Fruit fly (Drosophila melanogaster) whole organism, wandering third instar larva: ENCODE data around the gene CG34384.
A peak's percentile ranks its signal among the peaks of the same experiment; 100 is the strongest.

Source experiments
- Abd-B ChIP-seq: fragments of >200 bp; optimal IDR thresholded peaks from 2 replicates; lab custom pipeline; 2017; ENCODE audit warnings: missing biosample characterization, missing genetic modification characterization
- CG32264 ChIP-seq: fragments of 200-800 bp; sonication (Bioruptor generic); optimal IDR thresholded peaks from 2 replicates; lab custom pipeline; 2016; ENCODE audit warnings: missing biosample characterization, missing genetic modification characterization
- CG9705 ChIP-seq: fragments of 200-800 bp; sonication (Bioruptor generic); optimal IDR thresholded peaks from 2 replicates; lab custom pipeline; 2018; ENCODE audit warnings: missing biosample characterization, mild to moderate bottlenecking, missing genetic modification characterization
- CrebA ChIP-seq: fragments of 200-800 bp; sonication (Bioruptor generic); optimal IDR thresholded peaks from 2 replicates; lab custom pipeline; 2016; ENCODE audit warnings: missing biosample characterization, mild to moderate bottlenecking, missing genetic modification characterization, borderline replicate concordance
- Dfd ChIP-seq: fragments of >200 bp; optimal IDR thresholded peaks from 2 replicates; lab custom pipeline; 2017; ENCODE audit warnings: missing biosample characterization, missing genetic modification characterization
- Dif ChIP-seq: fragments of 200-275, 200-300 bp; sonication (Bioruptor generic); optimal IDR thresholded peaks from 2 replicates; lab custom pipeline; 2018; ENCODE audit warnings: missing biosample characterization, missing genetic modification characterization; ENCODE audit not compliant: partially characterized antibody
- GATAd ChIP-seq: sonication (Bioruptor generic); optimal IDR thresholded peaks from 2 replicates; lab custom pipeline; 2016; ENCODE audit warnings: missing biosample characterization, missing genetic modification characterization
- HLH106 ChIP-seq: fragments of 200-800 bp; optimal IDR thresholded peaks from 3 replicates; lab custom pipeline; 2019; ENCODE audit warnings: missing biosample characterization, mild to moderate bottlenecking, missing genetic modification characterization, moderate library complexity
- Hnf4 ChIP-seq: fragments of 200-800 bp; sonication (Bioruptor generic); optimal IDR thresholded peaks from 2 replicates; lab custom pipeline; 2016; ENCODE audit warnings: missing biosample characterization, mild to moderate bottlenecking, missing genetic modification characterization
- Hr83 ChIP-seq: fragments of 200-300 bp; sonication (Bioruptor generic); optimal IDR thresholded peaks from 2 replicates; lab custom pipeline; 2016; ENCODE audit warnings: missing biosample characterization, mild to moderate bottlenecking, missing genetic modification characterization, moderate library complexity; ENCODE audit not compliant: poor library complexity, severe bottlenecking
- Myc ChIP-seq: fragments of >200 bp; optimal IDR thresholded peaks from 2 replicates; lab custom pipeline; 2017
- N ChIP-seq: fragments of >200 bp; optimal IDR thresholded peaks from 2 replicates; lab custom pipeline; 2018; ENCODE audit warnings: missing biosample characterization, missing external identifiers, missing genetic modification characterization
- OdsH ChIP-seq: fragments of 200-800 bp; sonication (Bioruptor generic); optimal IDR thresholded peaks from 2 replicates; lab custom pipeline; 2016; ENCODE audit warnings: missing biosample characterization, mild to moderate bottlenecking, missing genetic modification characterization
- Rel ChIP-seq, 2 experiments: fragments of 200-800 bp; sonication (Bioruptor generic) in 1 of 2; optimal IDR thresholded peaks; 2 replicates in 1 of 2; 3 replicates in 1 of 2; lab custom pipeline; 2016 to 2019; ENCODE audit warnings: mild to moderate bottlenecking in 2 of 2, missing biosample characterization in 2 of 2, missing genetic modification characterization in 2 of 2, moderate library complexity in 1 of 2
- Sp1 ChIP-seq: fragments of 200-800 bp; sonication (Bioruptor generic); optimal IDR thresholded peaks from 3 replicates; lab custom pipeline; 2019; ENCODE audit warnings: missing biosample characterization, mild to moderate bottlenecking, missing genetic modification characterization, moderate library complexity
- Vsx2 ChIP-seq: fragments of 200-300, 225-300 bp; sonication (Bioruptor generic); optimal IDR thresholded peaks from 2 replicates; lab custom pipeline; 2018; ENCODE audit warnings: missing biosample characterization, missing genetic modification characterization; ENCODE audit not compliant: partially characterized antibody
- br ChIP-seq: fragments of 200-800 bp; sonication (Bioruptor generic); optimal IDR thresholded peaks from 2 replicates; lab custom pipeline; 2016; ENCODE audit warnings: missing biosample characterization, missing genetic modification characterization
- brk ChIP-seq: fragments of 200-800 bp; sonication (Bioruptor generic); optimal IDR thresholded peaks from 2 replicates; lab custom pipeline; 2016; ENCODE audit warnings: missing biosample characterization, mild to moderate bottlenecking, missing genetic modification characterization
- dl ChIP-seq, 2 experiments: fragments of 175-275, 200-275 bp in 1 of 2; fragments of 200-275 bp in 1 of 2; sonication (Bioruptor generic); optimal IDR thresholded peaks; lab custom pipeline; 2018; ENCODE audit warnings: mild to moderate bottlenecking in 2 of 2, missing biosample characterization in 2 of 2, missing genetic modification characterization in 2 of 2, moderate library complexity in 2 of 2; ENCODE audit not compliant: partially characterized antibody in 2 of 2, insufficient read depth in 1 of 2
- dsf ChIP-seq: sonication (Bioruptor generic); optimal IDR thresholded peaks from 2 replicates; lab custom pipeline; 2016; ENCODE audit warnings: missing biosample characterization, missing genetic modification characterization, borderline replicate concordance
- ey ChIP-seq: fragments of 200-800 bp; sonication (Bioruptor generic); optimal IDR thresholded peaks from 2 replicates; lab custom pipeline; 2016; ENCODE audit warnings: missing biosample characterization, missing genetic modification characterization
- foxo ChIP-seq, 2 experiments: fragments of 200-800 bp; sonication (Bioruptor generic); optimal IDR thresholded peaks; 2 replicates in 1 of 2; 3 replicates in 1 of 2; lab custom pipeline; 2016 to 2017; ENCODE audit warnings: missing biosample characterization in 2 of 2, missing genetic modification characterization in 2 of 2
- fru ChIP-seq: fragments of 200-800 bp; sonication (Bioruptor generic); optimal IDR thresholded peaks from 3 replicates; lab custom pipeline; 2016; ENCODE audit warnings: missing biosample characterization, mild to moderate bottlenecking, missing genetic modification characterization
- h ChIP-seq: fragments of 200-800 bp; sonication (Bioruptor generic); optimal IDR thresholded peaks from 3 replicates; lab custom pipeline; 2016; ENCODE audit warnings: missing biosample characterization, mild to moderate bottlenecking, missing genetic modification characterization
- jim ChIP-seq: fragments of 175-275, 200-325 bp; sonication (Bioruptor generic); optimal IDR thresholded peaks from 2 replicates; lab custom pipeline; 2016; ENCODE audit warnings: missing biosample characterization, mild to moderate bottlenecking, missing genetic modification characterization
- rgr ChIP-seq: fragments of 200-800 bp; sonication (Bioruptor generic); optimal IDR thresholded peaks from 3 replicates; lab custom pipeline; 2016; ENCODE audit warnings: missing biosample characterization, mild to moderate bottlenecking, missing genetic modification characterization
- sage ChIP-seq: fragments of 200-800 bp; sonication (Bioruptor generic); optimal IDR thresholded peaks from 2 replicates; lab custom pipeline; 2016; ENCODE audit warnings: missing biosample characterization, mild to moderate bottlenecking, missing genetic modification characterization
- sv ChIP-seq: fragments of 200-800 bp; sonication (Bioruptor generic); optimal IDR thresholded peaks from 3 replicates; lab custom pipeline; 2016; ENCODE audit warnings: missing biosample characterization, missing genetic modification characterization
- tai ChIP-seq: sonication (Bioruptor generic); optimal IDR thresholded peaks from 2 replicates; lab custom pipeline; 2016; ENCODE audit warnings: missing biosample characterization, missing genetic modification characterization
- usp ChIP-seq: fragments of >200 bp; optimal IDR thresholded peaks from 2 replicates; lab custom pipeline; 2017; ENCODE audit warnings: missing biosample characterization, missing genetic modification characterization
- woc ChIP-seq: sonication (Bioruptor generic); optimal IDR thresholded peaks from 2 replicates; lab custom pipeline; 2016; ENCODE audit warnings: missing biosample characterization, mild to moderate bottlenecking, missing genetic modification characterization

CG34384 gene

DNA sequence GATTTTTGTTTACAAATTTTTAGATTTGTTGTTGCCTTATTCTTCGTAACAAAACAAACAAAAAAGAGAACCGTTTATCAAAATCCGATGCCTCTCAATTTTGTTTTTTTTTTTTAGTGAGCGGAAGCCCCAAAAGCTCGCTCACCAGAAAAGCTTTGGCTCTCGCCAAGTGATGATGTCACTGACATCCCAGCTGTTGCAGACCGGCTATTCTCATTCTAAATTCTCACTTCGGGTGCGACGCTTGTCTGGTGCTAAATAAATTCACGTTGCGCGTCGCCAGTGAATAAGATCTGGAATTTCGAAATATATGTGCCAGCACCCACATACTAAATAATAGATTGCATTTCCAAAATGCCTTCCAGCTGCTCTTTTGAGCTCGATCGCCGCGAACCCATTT, 20.3 kb upstream of the CG34384 start, which contains the start of gene CG2641:
Gene CG2641 (plus strand): TSS at position 215 of the 400 bp plus-strand sequence.
- no peak for TF ChIP-seq Hr83 (GFP tag; lab: Kevin White, UChicago)
- no peak for TF ChIP-seq jim (GFP tag; lab: Kevin White, UChicago)
- TF ChIP-seq brk (GFP tag; lab: Kevin White, UChicago), result peak; percentile 34
- no peak for TF ChIP-seq usp (GFP tag; lab: Kevin White, UChicago)
- TF ChIP-seq sage (GFP tag; lab: Kevin White, UChicago), result peak; percentile 58
- TF ChIP-seq br (GFP tag; lab: Kevin White, UChicago), result no peak
- no peak for TF ChIP-seq CG9705 (GFP tag; lab: Kevin White, UChicago)
- TF ChIP-seq woc (GFP tag; lab: Kevin White, UChicago), result no peak
- peak; percentile 36 for TF ChIP-seq CG32264 (GFP tag; lab: Kevin White, UChicago)
- no peak for TF ChIP-seq dl (GFP tag; optimal IDR thresholded peaks at IDR 0.05; lab: Kevin White, UChicago; ENCODE audit: insufficient read depth in 1 of 2, partially characterized antibody in 2 of 2)
- TF ChIP-seq OdsH, result no peak
- TF ChIP-seq Myc (lab: Kevin White, UChicago), result no peak
- TF ChIP-seq CrebA (GFP tag; lab: Kevin White, UChicago), result peak; percentile 92
- TF ChIP-seq tai (GFP tag; lab: Kevin White, UChicago), result no peak
- TF ChIP-seq dsf, result no peak
- no peak for TF ChIP-seq HLH106 (tag; lab: Kevin White, UChicago)
- TF ChIP-seq GATAd (GFP tag; lab: Kevin White, UChicago), result no peak
- peak; percentile 48 for TF ChIP-seq Sp1 (GFP tag; lab: Kevin White, UChicago)
- peak; percentile 38 for TF ChIP-seq Dif (GFP tag; lab: Kevin White, UChicago)
- TF ChIP-seq foxo (GFP tag; optimal IDR thresholded peaks at IDR 0.05; lab: Kevin White, UChicago), result peak in 1 of 2 experiments; percentile 80
- no peak for TF ChIP-seq Abd-B (GFP tag; lab: Kevin White, UChicago)
- peak; percentile 16 for TF ChIP-seq Vsx2 (GFP tag; lab: Kevin White, UChicago)
- TF ChIP-seq Dfd, result no peak
- TF ChIP-seq Rel (GFP tag; optimal IDR thresholded peaks at IDR 0.05; lab: Kevin White, UChicago), result peak; percentile 95
- no peak for TF ChIP-seq Rel (tag; optimal IDR thresholded peaks at IDR 0.05; lab: Kevin White, UChicago)
- TF ChIP-seq, all 38 proteins: peak for 9

DNA sequence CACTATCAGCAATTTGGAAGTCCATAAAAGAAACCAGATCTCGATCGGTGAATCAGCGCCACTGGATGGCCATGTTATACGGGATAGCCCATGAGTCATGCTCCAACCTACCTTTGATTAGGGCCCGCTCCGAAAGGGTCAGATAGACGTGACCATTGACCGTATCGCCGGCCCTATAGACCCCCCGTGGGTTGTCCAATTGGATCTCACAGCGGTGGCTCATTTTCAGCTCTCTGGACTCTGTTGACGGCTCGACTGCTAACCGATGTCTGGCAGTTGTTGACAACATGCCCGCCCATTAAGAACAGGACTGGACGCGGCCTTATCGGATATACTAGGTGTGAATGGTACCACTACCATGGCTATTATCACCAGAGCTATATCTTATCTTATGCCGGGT, 15.6 kb upstream of the CG34384 start, which contains the start of gene CG18744:
Gene CG18744 (minus strand): TSS at position 247 of the 400 bp plus-strand sequence.
- TF ChIP-seq dl (GFP tag; optimal IDR thresholded peaks at IDR 0.05; lab: Kevin White, UChicago; ENCODE audit: insufficient read depth in 1 of 2, partially characterized antibody in 2 of 2) (no peak), brk (GFP tag; lab: Kevin White, UChicago) (no peak), N (GFP tag; lab: Kevin White, UChicago) (no peak), OdsH (no peak), Dif (GFP tag; lab: Kevin White, UChicago) (no peak), woc (GFP tag; lab: Kevin White, UChicago) (no peak), rgr (GFP tag; lab: Kevin White, UChicago) (no peak), CG9705 (GFP tag; lab: Kevin White, UChicago) (no peak), Rel (GFP tag; optimal IDR thresholded peaks at IDR 0.05; lab: Kevin White, UChicago) (no peak), Rel (tag; optimal IDR thresholded peaks at IDR 0.05; lab: Kevin White, UChicago) (no peak), fru (GFP tag; lab: Kevin White, UChicago) (no peak), Dfd (no peak), Abd-B (GFP tag; lab: Kevin White, UChicago) (no peak)
- TF ChIP-seq, all 38 proteins: peak for 0

DNA sequence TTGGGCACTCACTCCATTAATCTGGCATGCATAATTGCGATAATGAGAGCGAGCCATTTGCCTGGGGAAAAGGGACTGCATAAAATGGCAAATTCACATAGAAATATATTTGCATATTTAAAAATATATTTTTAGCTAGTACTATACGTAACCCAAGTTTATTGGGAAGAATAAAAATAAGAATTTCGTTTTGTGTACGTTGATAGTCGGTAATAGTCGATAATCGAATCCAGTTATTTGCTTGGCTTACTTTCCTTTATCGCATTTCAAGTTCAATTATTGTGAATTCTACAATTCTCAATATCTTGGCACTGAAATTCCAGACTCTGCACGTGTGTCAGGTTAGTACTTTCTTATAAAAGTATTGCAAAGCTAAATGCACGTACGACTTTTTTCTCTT, 11.5 kb upstream of the CG34384 start, which contains the start of gene CG3014:
Gene CG3014 (minus strand): TSS at position 101 of the 400 bp plus-strand sequence.
- TF ChIP-seq dl (GFP tag; optimal IDR thresholded peaks at IDR 0.05; lab: Kevin White, UChicago; ENCODE audit: insufficient read depth in 1 of 2, partially characterized antibody in 2 of 2), result no peak
- TF ChIP-seq Hnf4 (GFP tag; lab: Kevin White, UChicago), result no peak
- no peak for TF ChIP-seq ey
- no peak for TF ChIP-seq CG32264 (GFP tag; lab: Kevin White, UChicago)
- no peak for TF ChIP-seq sv
- TF ChIP-seq Abd-B (GFP tag; lab: Kevin White, UChicago), result no peak
- TF ChIP-seq h (GFP tag; lab: Kevin White, UChicago), result no peak
- TF ChIP-seq Sp1 (GFP tag; lab: Kevin White, UChicago), result no peak
- TF ChIP-seq Myc (lab: Kevin White, UChicago), result no peak
- TF ChIP-seq usp (GFP tag; lab: Kevin White, UChicago), result no peak
- no peak for TF ChIP-seq dsf
- no peak for TF ChIP-seq Vsx2 (GFP tag; lab: Kevin White, UChicago)
